Fruit fly (Drosophila melanogaster): ENCODE results near the gene Jasper.

The Jasper gene

DNA sequence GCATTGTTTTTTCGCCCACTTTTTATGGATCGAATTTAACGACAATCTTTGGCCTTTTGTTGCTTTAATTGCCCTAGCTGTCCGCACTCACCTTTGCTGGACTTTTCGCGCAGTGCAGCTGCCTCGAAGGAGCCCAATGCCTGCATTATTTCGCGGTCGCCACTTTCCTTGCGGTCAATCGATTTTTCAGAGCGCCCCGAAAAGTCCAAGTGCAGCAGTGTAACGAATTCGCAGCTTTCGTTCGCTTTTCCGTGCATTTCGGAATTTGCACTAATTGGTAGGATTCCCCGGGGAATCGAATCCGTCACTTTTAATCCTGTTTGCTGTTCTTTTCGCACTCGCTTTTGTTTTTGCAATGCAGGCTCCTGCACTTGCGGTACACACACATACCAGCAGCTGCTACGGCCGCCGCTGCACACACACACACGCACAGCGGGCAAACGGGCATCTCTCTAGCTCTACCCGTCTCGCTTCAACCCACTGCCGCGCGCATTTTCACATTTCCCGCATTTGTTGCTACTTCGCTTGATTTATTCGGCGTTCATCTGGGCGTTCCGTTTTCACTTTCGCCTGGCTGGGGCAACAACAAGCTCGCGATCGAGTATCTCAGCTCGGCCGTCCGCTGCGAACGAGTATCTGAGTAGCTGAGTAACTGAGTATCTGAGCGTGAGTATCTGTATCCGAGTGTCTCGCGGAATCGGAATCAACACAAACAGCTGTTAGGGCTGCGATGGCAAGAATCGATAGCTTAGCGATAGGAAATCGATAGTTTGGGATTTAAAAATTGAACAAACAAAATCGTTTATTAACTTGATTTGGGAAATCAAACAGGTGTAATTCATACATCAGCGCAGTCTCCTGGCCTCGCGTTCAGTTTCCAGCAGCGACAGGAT is 30.5 kb upstream of the Jasper start, which contains the start of gene Mgat2 (continued):
- TF ChIP-seq CG2712 (tag; optimal IDR thresholded peaks at IDR 0.05) (peak; percentile 61), CG11085 (GFP tag; IDR thresholded peaks at IDR 0.05) (no peak), sim (GFP tag; IDR thresholded peaks at IDR 0.05) (no peak), CG9797 (GFP tag; optimal IDR thresholded peaks at IDR 0.05) (no peak), CG2129 (GFP tag; IDR thresholded peaks at IDR 0.05; ENCODE audit: partially characterized antibody) (peak; percentile 80), Hmx (GFP tag; optimal IDR thresholded peaks at IDR 0.05) (no peak), CG6254 (GFP tag; optimal IDR thresholded peaks at IDR 0.05) (peak; percentile 63), sens-2 (GFP tag; IDR thresholded peaks at IDR 0.05) (peak; percentile 39; the same call in 1 of the 2 replicates), Camta (GFP tag; optimal IDR thresholded peaks at IDR 0.05) (no peak), CG12155 (GFP tag; optimal IDR thresholded peaks at IDR 0.05) (peak; percentile 92), jumu (GFP tag; optimal IDR thresholded peaks at IDR 0.05) (no peak), dmrt11E (tag; optimal IDR thresholded peaks at IDR 0.05) (peak; percentile 2), D (optimal IDR thresholded peaks at IDR 0.05) (no peak), D (GFP tag; optimal IDR thresholded peaks at IDR 0.05) (no peak), Ets97D (GFP tag; optimal IDR thresholded peaks at IDR 0.05) (no peak), Eip74EF (GFP tag; optimal IDR thresholded peaks at IDR 0.05) (peak in 1 of 2 experiments; percentile 61), gem (tag; optimal IDR thresholded peaks at IDR 0.05) (no peak), vnd (GFP tag; IDR thresholded peaks at IDR 0.05; ENCODE audit: partially characterized antibody) (peak; percentile 77), Fer3 (tag; optimal IDR thresholded peaks at IDR 0.05) (peak; percentile 15), HLH54F (GFP tag; optimal IDR thresholded peaks at IDR 0.05) (no peak), CG3281 (GFP tag; optimal IDR thresholded peaks at IDR 0.05) (no peak), MTF-1 (GFP tag; optimal IDR thresholded peaks at IDR 0.05; ENCODE audit: borderline replicate concordance) (peak; percentile 62), CG4617 (GFP tag; optimal IDR thresholded peaks at IDR 0.05; ENCODE audit: borderline replicate concordance) (peak; percentile 12), oc (tag; optimal IDR thresholded peaks at IDR 0.05) (peak; percentile 57), danr (GFP tag; IDR thresholded peaks at IDR 0.05) (no peak), Nf-YA (GFP tag; IDR thresholded peaks at IDR 0.05) (no peak), CG9817 (tag; optimal IDR thresholded peaks at IDR 0.05) (no peak), her (GFP tag; optimal IDR thresholded peaks at IDR 0.05) (peak; percentile 75), ken (GFP tag; IDR thresholded peaks at IDR 0.05) (no peak), trh (GFP tag; optimal IDR thresholded peaks at IDR 0.05) (no peak), CG6791 (GFP tag; IDR thresholded peaks at IDR 0.05; ENCODE audit: partially characterized antibody) (peak; percentile 86), br (optimal IDR thresholded peaks at IDR 0.05) (no peak), CG18262 (tag; optimal IDR thresholded peaks at IDR 0.05) (peak; percentile 30), cg (GFP tag; optimal IDR thresholded peaks at IDR 0.05) (peak; percentile 96), CG13624 (GFP tag; optimal IDR thresholded peaks at IDR 0.05) (peak; percentile 11), Xrp1 (GFP tag; IDR thresholded peaks at IDR 0.05) (peak; percentile 44), CG8478 (optimal IDR thresholded peaks at IDR 0.05) (peak; percentile 58), CG12744 (GFP tag; optimal IDR thresholded peaks at IDR 0.05) (no peak), Antp (GFP tag; optimal IDR thresholded peaks at IDR 0.05) (no peak), CG15601 (tag; optimal IDR thresholded peaks at IDR 0.05) (peak; percentile 71), CG4360 (GFP tag; IDR thresholded peaks at IDR 0.05) (peak; percentile 92), CG7928 (GFP tag; optimal IDR thresholded peaks at IDR 0.05) (no peak), gcm2 (GFP tag; optimal IDR thresholded peaks at IDR 0.05) (peak; percentile 32), esg (GFP tag; conservative IDR thresholded peaks at IDR 0.05) (no peak), CG17829 (tag; optimal IDR thresholded peaks at IDR 0.05) (peak; percentile 71), Six4 (GFP tag; optimal IDR thresholded peaks at IDR 0.05) (no peak), nmo (GFP tag; optimal IDR thresholded peaks at IDR 0.05) (no peak), Hr78 (GFP tag; optimal IDR thresholded peaks at IDR 0.05) (no peak), CG34224 (GFP tag; IDR thresholded peaks at IDR 0.05; ENCODE audit: partially characterized antibody) (peak; percentile 97)
